Worm (Caenorhabditis elegans) whole organism, late embryonic: ENCODE data around the gene snpc-1.3.

ENCODE experiments used
- C08G9.2 ChIP-seq: sonication (generic microtip); optimal IDR thresholded peaks from 2 replicates; lab custom pipeline; 2016; ENCODE audit warnings: mild to moderate bottlenecking, missing genetic modification characterization, moderate library complexity, missing compliant biosample characterization
- C38D4.7 ChIP-seq: fragments of 200-800 bp; sonication (Bioruptor generic); optimal IDR thresholded peaks from 2 replicates; lab custom pipeline; 2018; ENCODE audit warnings: mild to moderate bottlenecking, missing genetic modification characterization, moderate library complexity, missing compliant biosample characterization
- Y22D7AL.16 ChIP-seq: sonication (generic microtip); optimal IDR thresholded peaks from 2 replicates; lab custom pipeline; 2016; ENCODE audit warnings: missing genetic modification characterization, missing compliant biosample characterization
- ahr-1 ChIP-seq: sonication (generic microtip); optimal IDR thresholded peaks from 2 replicates; lab custom pipeline; 2016; ENCODE audit warnings: missing genetic modification characterization, missing compliant biosample characterization
- ama-1 ChIP-seq: fragments of 150-350 bp; optimal IDR thresholded peaks from 2 replicates; lab custom pipeline; 2014
- ceh-18 ChIP-seq: sonication (generic microtip); optimal IDR thresholded peaks from 2 replicates; lab custom pipeline; 2016; ENCODE audit warnings: missing genetic modification characterization, missing compliant biosample characterization
- ceh-19 ChIP-seq: fragments of 200-800 bp; sonication (Bioruptor generic); optimal IDR thresholded peaks from 2 replicates; lab custom pipeline; 2018; ENCODE audit warnings: mild to moderate bottlenecking, missing genetic modification characterization, missing compliant biosample characterization
- ceh-2 ChIP-seq: sonication (generic microtip); optimal IDR thresholded peaks from 2 replicates; lab custom pipeline; 2016; ENCODE audit warnings: missing genotype, missing genetic modification characterization, missing compliant biosample characterization
- ceh-22 ChIP-seq: sonication (generic microtip); optimal IDR thresholded peaks from 2 replicates; lab custom pipeline; 2017; ENCODE audit warnings: missing biosample characterization, missing genetic modification characterization
- ceh-30 ChIP-seq: fragments of 150-350 bp; optimal IDR thresholded peaks from 2 replicates; lab custom pipeline; 2014; ENCODE audit warnings: missing biosample characterization, missing genetic modification characterization
- ceh-45 ChIP-seq: fragments of 200-800 bp; sonication (Bioruptor generic); IDR thresholded peaks from 2 replicates; pipeline ENCODE4 v1.3.6; 2022; ENCODE audit warnings: missing genetic modification reagents, missing genetic modification characterization, missing compliant biosample characterization
- ceh-48 ChIP-seq: sonication (generic microtip); optimal IDR thresholded peaks from 2 replicates; lab custom pipeline; 2016; ENCODE audit warnings: missing genetic modification characterization, inconsistent platforms, missing compliant biosample characterization
- ceh-6 ChIP-seq: fragments of 200-800 bp; sonication (Bioruptor generic); optimal IDR thresholded peaks from 2 replicates; lab custom pipeline; 2018; ENCODE audit warnings: mild to moderate bottlenecking, missing genetic modification characterization, missing compliant biosample characterization
- ceh-9 ChIP-seq: sonication (generic microtip); optimal IDR thresholded peaks from 2 replicates; lab custom pipeline; 2016; ENCODE audit warnings: mild to moderate bottlenecking, missing genetic modification characterization, inconsistent platforms, missing compliant biosample characterization
- che-1 ChIP-seq: sonication (generic microtip); optimal IDR thresholded peaks from 2 replicates; lab custom pipeline; 2016; ENCODE audit warnings: mild to moderate bottlenecking, missing genetic modification characterization, missing compliant biosample characterization
- dmd-4 ChIP-seq: sonication (generic microtip); optimal IDR thresholded peaks from 2 replicates; lab custom pipeline; 2016; ENCODE audit warnings: borderline replicate concordance, missing genetic modification characterization, missing compliant biosample characterization
- dve-1 ChIP-seq: sonication (generic microtip); optimal IDR thresholded peaks from 2 replicates; lab custom pipeline; 2017; ENCODE audit warnings: antibody characterized with exemption, mild to moderate bottlenecking, missing genetic modification characterization, missing compliant biosample characterization
- elt-2 ChIP-seq: sonication (generic microtip); optimal IDR thresholded peaks from 2 replicates; lab custom pipeline; 2016; ENCODE audit warnings: missing genetic modification reagents, missing genetic modification characterization, missing compliant biosample characterization
- elt-4 ChIP-seq: sonication (generic microtip); optimal IDR thresholded peaks from 2 replicates; lab custom pipeline; 2016; ENCODE audit warnings: missing genetic modification characterization, missing compliant biosample characterization
- fax-1 ChIP-seq: sonication (generic microtip); optimal IDR thresholded peaks from 2 replicates; lab custom pipeline; 2016; ENCODE audit warnings: missing genotype, missing genetic modification characterization, missing compliant biosample characterization
- fkh-10 ChIP-seq: fragments of 150-350 bp; optimal IDR thresholded peaks from 2 replicates; lab custom pipeline; 2014; ENCODE audit warnings: missing biosample characterization, missing genetic modification reagents, missing genetic modification characterization
- hlh-15 ChIP-seq: sonication (generic microtip); optimal IDR thresholded peaks from 2 replicates; lab custom pipeline; 2016; ENCODE audit warnings: missing genetic modification characterization, missing compliant biosample characterization
- hlh-30 ChIP-seq: sonication (generic microtip); optimal IDR thresholded peaks from 2 replicates; lab custom pipeline; 2017; ENCODE audit warnings: antibody characterized with exemption, missing genetic modification characterization, missing compliant biosample characterization; ENCODE audit not compliant: insufficient read depth
- hlh-6 ChIP-seq: sonication (generic microtip); optimal IDR thresholded peaks from 2 replicates; lab custom pipeline; 2016; ENCODE audit warnings: missing genotype, missing genetic modification characterization, missing compliant biosample characterization
- hlh-8 ChIP-seq: sonication (generic microtip); optimal IDR thresholded peaks from 2 replicates; lab custom pipeline; 2016; ENCODE audit warnings: missing genotype, missing genetic modification characterization, missing compliant biosample characterization
- lim-6 ChIP-seq: sonication (generic microtip); optimal IDR thresholded peaks from 2 replicates; lab custom pipeline; 2016; ENCODE audit warnings: missing genetic modification characterization, missing compliant biosample characterization
- madf-2 ChIP-seq: sonication (generic microtip); optimal IDR thresholded peaks from 2 replicates; lab custom pipeline; 2017; ENCODE audit warnings: missing genetic modification characterization, missing compliant biosample characterization
- nfya-1 ChIP-seq: sonication (generic microtip); optimal IDR thresholded peaks from 2 replicates; lab custom pipeline; 2017; ENCODE audit warnings: missing genetic modification characterization, mild to moderate bottlenecking, missing compliant biosample characterization, antibody characterized with exemption, moderate library complexity
- nhr-11 ChIP-seq: fragments of 150-350 bp; optimal IDR thresholded peaks from 2 replicates; lab custom pipeline; 2014; ENCODE audit warnings: missing biosample characterization, missing genetic modification characterization
- nhr-232 ChIP-seq: sonication (generic microtip); optimal IDR thresholded peaks from 2 replicates; lab custom pipeline; 2016; ENCODE audit warnings: missing genetic modification characterization, missing compliant biosample characterization
- pat-9 ChIP-seq: fragments of 200-800 bp; sonication (Bioruptor generic); optimal IDR thresholded peaks from 2 replicates; lab custom pipeline; 2018; ENCODE audit warnings: mild to moderate bottlenecking, missing genetic modification characterization, moderate library complexity, missing compliant biosample characterization
- pax-1 ChIP-seq: fragments of 150-350 bp; optimal IDR thresholded peaks from 2 replicates; lab custom pipeline; 2014; ENCODE audit warnings: missing biosample characterization, missing genetic modification characterization
- pha-2 ChIP-seq: sonication (generic microtip); optimal IDR thresholded peaks from 2 replicates; lab custom pipeline; 2017; ENCODE audit warnings: mild to moderate bottlenecking, missing genetic modification characterization, missing compliant biosample characterization
- pros-1 ChIP-seq: fragments of 150-350 bp; optimal IDR thresholded peaks from 2 replicates; lab custom pipeline; 2014; ENCODE audit warnings: missing biosample characterization, missing genetic modification reagents, missing genetic modification characterization
- rnt-1 ChIP-seq: sonication (generic microtip); optimal IDR thresholded peaks from 2 replicates; lab custom pipeline; 2016; ENCODE audit warnings: missing genetic modification characterization, missing compliant biosample characterization
- sox-2 ChIP-seq: fragments of 200-800 bp; sonication (Bioruptor generic); IDR thresholded peaks from 2 replicates; pipeline ENCODE4 v1.3.6; 2022; ENCODE audit warnings: missing genetic modification reagents, missing genetic modification characterization, missing compliant biosample characterization
- syd-9 ChIP-seq: sonication (generic microtip); optimal IDR thresholded peaks from 2 replicates; lab custom pipeline; 2016; ENCODE audit warnings: mild to moderate bottlenecking, missing genetic modification characterization, moderate library complexity, missing compliant biosample characterization
- tbx-2 ChIP-seq: sonication (generic microtip); optimal IDR thresholded peaks from 2 replicates; lab custom pipeline; 2016; ENCODE audit warnings: missing genetic modification characterization, missing compliant biosample characterization
- tbx-7 ChIP-seq: sonication (generic microtip); optimal IDR thresholded peaks from 2 replicates; lab custom pipeline; 2016; ENCODE audit warnings: missing genotype, missing genetic modification characterization, missing compliant biosample characterization
- unc-3 ChIP-seq, 2 experiments: fragments of 200-800 bp in 1 of 2; sonication (Bioruptor generic) in 1 of 2; sonication (generic microtip) in 1 of 2; conservative IDR thresholded peaks in 1 of 2; optimal IDR thresholded peaks in 1 of 2; 2 replicates each; pipeline versions ENCODE4 v1.3.6 to Lab custom; 2016 to 2022; ENCODE audit warnings: missing compliant biosample characterization in 2 of 2, missing genetic modification characterization in 2 of 2, missing genetic modification reagents in 1 of 2
- unc-42 ChIP-seq: sonication (generic microtip); optimal IDR thresholded peaks from 2 replicates; lab custom pipeline; 2016; ENCODE audit warnings: missing genotype, missing genetic modification characterization, missing compliant biosample characterization
- unc-55 ChIP-seq: sonication (generic microtip); optimal IDR thresholded peaks from 2 replicates; lab custom pipeline; 2017; ENCODE audit warnings: missing biosample characterization, missing genetic modification reagents, missing genetic modification characterization
- ztf-16 ChIP-seq: sonication (generic microtip); optimal IDR thresholded peaks from 2 replicates; lab custom pipeline; 2017; ENCODE audit warnings: missing genetic modification characterization, missing compliant biosample characterization

snpc-1.3 gene

DNA sequence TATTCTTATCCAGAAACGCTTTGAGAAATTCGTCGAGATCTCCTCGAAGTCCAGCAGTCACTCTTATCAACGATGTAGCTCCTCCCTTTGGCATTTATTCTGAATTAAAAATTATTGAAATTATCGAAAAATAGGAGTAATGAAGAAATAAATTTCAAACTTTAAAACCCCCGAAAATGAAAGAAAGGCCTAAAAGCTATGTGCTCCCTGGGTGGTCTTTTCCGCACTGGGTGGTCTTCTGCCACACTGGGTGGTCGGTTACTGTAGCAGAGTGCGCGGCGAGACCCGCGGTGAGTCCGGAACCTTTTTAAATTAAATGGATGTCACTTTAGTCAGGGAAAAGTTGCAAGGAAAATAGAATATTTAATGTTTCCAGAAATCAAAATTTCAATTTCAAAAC, at the start of gene snpc-1.3:
snpc-1.3 (minus strand) TSS at position 101 of the 400 bp plus-strand sequence.
- TF ChIP-seq ceh-18 (tag; lab: Kevin White, UChicago) = no peak
- TF ChIP-seq ceh-19 (GFP tag; lab: Kevin White, UChicago) = no peak
- no peak for TF ChIP-seq elt-2 (tag; lab: Kevin White, UChicago)
- no peak for TF ChIP-seq sox-2 (GFP tag; lab: Robert Waterston, UW)
- TF ChIP-seq unc-3 (GFP tag; conservative IDR thresholded peaks at IDR 0.05; lab: Robert Waterston, UW) = no peak
- TF ChIP-seq unc-3 (tag; optimal IDR thresholded peaks at IDR 0.05; lab: Kevin White, UChicago) = no peak
- TF ChIP-seq hlh-6 (tag; lab: Kevin White, UChicago) = no peak
- TF ChIP-seq nhr-232 (tag; lab: Kevin White, UChicago) = no peak
- TF ChIP-seq hlh-15 (tag; lab: Kevin White, UChicago) = no peak
- no peak for TF ChIP-seq dmd-4
- TF ChIP-seq nhr-11 (tag; lab: Kevin White, UChicago) = no peak
- no peak for TF ChIP-seq lim-6
- TF ChIP-seq hlh-8 = no peak
- no peak for TF ChIP-seq elt-4
- no peak for TF ChIP-seq ceh-45 (GFP tag; lab: Robert Waterston, UW)
- TF ChIP-seq ama-1 (lab: Kevin White, UChicago) = no peak
- no peak for TF ChIP-seq syd-9 (tag; lab: Kevin White, UChicago)
- TF ChIP-seq ceh-2 (tag; lab: Kevin White, UChicago) = no peak
- TF ChIP-seq fax-1 (tag; lab: Kevin White, UChicago) = no peak
- TF ChIP-seq unc-42 (tag; lab: Kevin White, UChicago) = no peak

DNA sequence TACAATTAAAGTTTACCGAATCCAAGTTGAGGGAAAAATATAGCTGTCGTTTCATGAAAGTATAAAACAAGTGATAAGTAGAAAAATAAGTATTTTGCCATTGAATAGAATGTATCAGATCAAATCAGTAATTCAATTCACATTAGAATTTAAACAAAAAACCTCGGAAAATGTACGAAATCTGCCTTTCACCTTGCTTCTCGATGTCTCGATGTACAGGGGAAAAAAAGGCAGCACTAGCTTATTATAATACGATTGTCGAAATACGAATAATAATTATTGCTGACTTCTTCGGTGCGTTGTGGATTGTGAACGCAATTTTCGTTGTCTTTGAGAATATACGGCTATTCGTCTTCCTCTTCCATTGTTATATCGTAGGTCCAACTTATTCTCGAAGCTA, 49.8 kb upstream of the snpc-1.3 start, which contains the start of gene grl-18:
grl-18 (minus strand) TSS at position 101 of the 400 bp plus-strand sequence.
- TF ChIP-seq pha-2 (tag; lab: Kevin White, UChicago) = no peak
- no peak for TF ChIP-seq unc-55 (GFP tag; lab: Kevin White, UChicago)
- TF ChIP-seq madf-2 (tag; lab: Kevin White, UChicago) = no peak
- no peak for TF ChIP-seq Y22D7AL.16 (tag; lab: Kevin White, UChicago)
- TF ChIP-seq C08G9.2 (tag; lab: Kevin White, UChicago) = no peak
- TF ChIP-seq che-1 = no peak
- TF ChIP-seq ceh-9 (tag; lab: Kevin White, UChicago) = no peak
- TF ChIP-seq ceh-6 (GFP tag; lab: Kevin White, UChicago) = no peak
- no peak for TF ChIP-seq nhr-11 (tag; lab: Kevin White, UChicago)
- no peak for TF ChIP-seq pat-9 (tag; lab: Kevin White, UChicago)
- no peak for TF ChIP-seq ceh-22
- TF ChIP-seq C38D4.7 = no peak
- TF ChIP-seq ceh-48 (tag; lab: Kevin White, UChicago) = no peak

DNA sequence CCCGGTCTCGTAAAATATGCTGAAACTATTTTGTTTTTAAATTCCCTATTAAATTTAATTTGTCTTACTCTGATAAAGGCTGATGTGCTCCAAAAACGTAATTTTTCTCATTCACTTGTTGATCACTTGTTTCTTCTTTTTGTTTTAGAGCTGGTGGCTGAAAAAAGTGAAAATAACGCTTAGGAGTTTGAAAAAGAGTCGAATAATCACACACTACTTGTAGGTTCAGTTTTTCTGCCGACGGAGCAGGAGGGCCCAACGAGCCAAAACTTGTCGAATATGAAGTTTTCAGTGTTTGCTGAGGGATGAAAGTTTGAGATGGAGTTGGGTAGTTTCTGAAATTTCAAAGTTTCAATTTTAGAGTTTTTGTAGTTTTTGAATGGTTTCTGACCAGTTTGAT, 48.2 kb upstream of the snpc-1.3 start:
- TF ChIP-seq fkh-10 (GFP tag; lab: Kevin White, UChicago) (no peak), hlh-30 (tag; lab: Kevin White, UChicago) (no peak), dmd-4 (no peak), unc-42 (tag; lab: Kevin White, UChicago) (no peak), fax-1 (tag; lab: Kevin White, UChicago) (no peak), ceh-6 (GFP tag; lab: Kevin White, UChicago) (no peak), ztf-16 (tag; lab: Kevin White, UChicago) (no peak), tbx-2 (tag; lab: Kevin White, UChicago) (no peak), tbx-7 (tag; lab: Kevin White, UChicago) (no peak), dve-1 (tag; lab: Kevin White, UChicago) (no peak), pax-1 (tag; lab: Kevin White, UChicago) (no peak), ahr-1 (tag; lab: Kevin White, UChicago) (no peak), ceh-30 (tag; lab: Kevin White, UChicago) (no peak), rnt-1 (tag; lab: Kevin White, UChicago) (no peak), pros-1 (tag; lab: Kevin White, UChicago) (no peak), nfya-1 (tag; lab: Kevin White, UChicago) (no peak), C08G9.2 (tag; lab: Kevin White, UChicago) (no peak)
